ENCODE assay signal across 1 fruit fly cellular context in genomic region chr3L:3390525-3390924, dm6.
TF ChIP-seq lines count a peak whose summit lies in the region.

No protein-coding gene starts in this region.

TF ChIP-seq in whole organism, embryonic, 481 proteins besides CTCF, POLR2A, EP300 and RAD21 (continued from another document):
- TF ChIP-seq grn (GFP tag; optimal IDR thresholded peaks at IDR 0.05; lab: Kevin White, UChicago) (no peak), CG12942 (GFP tag; optimal IDR thresholded peaks at IDR 0.05; lab: Kevin White, UChicago) (no peak), CG18619 (GFP tag; optimal IDR thresholded peaks at IDR 0.05; lab: Kevin White, UChicago) (peak; percentile 3), CG31441 (GFP tag; IDR thresholded peaks at IDR 0.05; lab: Robert Waterston, UW) (no peak), CG15514 (GFP tag; optimal IDR thresholded peaks at IDR 0.05; lab: Kevin White, UChicago) (no peak), CG12744 (GFP tag; optimal IDR thresholded peaks at IDR 0.05; lab: Kevin White, UChicago) (no peak), CG2712 (tag; optimal IDR thresholded peaks at IDR 0.05; lab: Kevin White, UChicago) (no peak), pho (GFP tag; optimal IDR thresholded peaks at IDR 0.05; lab: Kevin White, UChicago) (peak; percentile 10), Dip2 (GFP tag; IDR thresholded peaks at IDR 0.05; lab: Robert Waterston, UW) (no peak), CG5953 (GFP tag; IDR thresholded peaks at IDR 0.05; lab: Robert Waterston, UW) (no peak), Myb (GFP tag; optimal IDR thresholded peaks at IDR 0.05; lab: Kevin White, UChicago) (no peak), Optix (GFP tag; IDR thresholded peaks at IDR 0.05; lab: Robert Waterston, UW) (0 out of 3 replicates have a peak, but pooled peaks have one; percentile 24), Aef1 (GFP tag; IDR thresholded peaks at IDR 0.05; lab: Robert Waterston, UW) (no peak), CG4282 (GFP tag; optimal IDR thresholded peaks at IDR 0.05; lab: Kevin White, UChicago) (no peak), Ets65A (GFP tag; lab: Kevin White, UChicago) (peak; percentile 73), CG15601 (tag; optimal IDR thresholded peaks at IDR 0.05; lab: Kevin White, UChicago) (peak; percentile 38), Nf-YA (GFP tag; IDR thresholded peaks at IDR 0.05; lab: Robert Waterston, UW) (0 out of 2 replicates have a peak, but pooled peaks have one; percentile 30), CG18262 (tag; optimal IDR thresholded peaks at IDR 0.05; lab: Kevin White, UChicago) (no peak), gce (GFP tag; IDR thresholded peaks at IDR 0.05; lab: Robert Waterston, UW) (0 out of 3 replicates have a peak, but pooled peaks have one; percentile 46), CG10543 (GFP tag; optimal IDR thresholded peaks at IDR 0.05; lab: Kevin White, UChicago) (peak; percentile 46), CG15011 (GFP tag; optimal IDR thresholded peaks at IDR 0.05; lab: Kevin White, UChicago) (peak; percentile 22), CG10462 (GFP tag; optimal IDR thresholded peaks at IDR 0.05; lab: Kevin White, UChicago) (no peak), Mrtf (GFP tag; IDR thresholded peaks at IDR 0.05; lab: Robert Waterston, UW) (no peak), CG7786 (GFP tag; optimal IDR thresholded peaks at IDR 0.05; lab: Kevin White, UChicago) (peak; percentile 1), ems (GFP tag; optimal IDR thresholded peaks at IDR 0.05; lab: Kevin White, UChicago) (no peak), CG18011 (GFP tag; optimal IDR thresholded peaks at IDR 0.05; lab: Kevin White, UChicago) (no peak), H2.0 (GFP tag; IDR thresholded peaks at IDR 0.05; lab: Robert Waterston, UW) (no peak), dmrt11E (tag; optimal IDR thresholded peaks at IDR 0.05; lab: Kevin White, UChicago) (peak; percentile 42), cato (GFP tag; optimal IDR thresholded peaks at IDR 0.05; lab: Kevin White, UChicago; ENCODE audit: borderline replicate concordance) (no peak), CG17912 (GFP tag; optimal IDR thresholded peaks at IDR 0.05; lab: Kevin White, UChicago) (peak; percentile 1), fd64A (GFP tag; optimal IDR thresholded peaks at IDR 0.05; lab: Kevin White, UChicago) (peak; percentile 23), CG11398 (GFP tag; optimal IDR thresholded peaks at IDR 0.05; lab: Kevin White, UChicago) (peak; percentile 5), Dbx (GFP tag; IDR thresholded peaks at IDR 0.05; lab: Robert Waterston, UW) (no peak), fd96Cb (tag; optimal IDR thresholded peaks at IDR 0.05; lab: Kevin White, UChicago) (no peak), CG3838 (GFP tag; optimal IDR thresholded peaks at IDR 0.05; lab: Kevin White, UChicago) (peak; percentile 12), Bgb (GFP tag; IDR thresholded peaks at IDR 0.05; lab: Robert Waterston, UW; ENCODE audit: partially characterized antibody) (no peak), unpg (GFP tag; optimal IDR thresholded peaks at IDR 0.05; lab: Kevin White, UChicago) (peak; percentile 1), crol (GFP tag; IDR thresholded peaks at IDR 0.05; lab: Robert Waterston, UW) (no peak), pum (GFP tag; optimal IDR thresholded peaks at IDR 0.05; lab: Kevin White, UChicago) (no peak), Atf3 (GFP tag; optimal IDR thresholded peaks at IDR 0.05; lab: Kevin White, UChicago) (no peak), Atf6 (GFP tag; IDR thresholded peaks at IDR 0.05; lab: Robert Waterston, UW) (no peak), luna (GFP tag; optimal IDR thresholded peaks at IDR 0.05; lab: Kevin White, UChicago) (no peak), nerfin-1 (tag; optimal IDR thresholded peaks at IDR 0.05; lab: Kevin White, UChicago) (no peak), croc (GFP tag; conservative IDR thresholded peaks at IDR 0.05; lab: Robert Waterston, UW) (no peak), CG8290 (GFP tag; optimal IDR thresholded peaks at IDR 0.05; lab: Kevin White, UChicago) (no peak), CG8290 (tag; optimal IDR thresholded peaks at IDR 0.05; lab: Kevin White, UChicago) (peak in 1 of 2 experiments; percentile 44), Dll (GFP tag; IDR thresholded peaks at IDR 0.05; lab: Robert Waterston, UW; ENCODE audit: partially characterized antibody) (no peak), CG16813 (GFP tag; IDR thresholded peaks at IDR 0.05; lab: Robert Waterston, UW; ENCODE audit: partially characterized antibody) (no peak), HLH3B (GFP tag; IDR thresholded peaks at IDR 0.05; lab: Robert Waterston, UW) (peak; percentile 27; the same call in 1 of the 2 replicates), MTF-1 (GFP tag; optimal IDR thresholded peaks at IDR 0.05; lab: Kevin White, UChicago; ENCODE audit: borderline replicate concordance) (no peak), Side (GFP tag; optimal IDR thresholded peaks at IDR 0.05; lab: Kevin White, UChicago) (no peak), CG43689 (GFP tag; IDR thresholded peaks at IDR 0.05; lab: Robert Waterston, UW) (no peak), Pdp1 (GFP tag; optimal IDR thresholded peaks at IDR 0.05; lab: Kevin White, UChicago) (peak in 1 of 2 experiments; percentile 12), peb (GFP tag; IDR thresholded peaks at IDR 0.05; lab: Robert Waterston, UW) (no peak), CG14965 (GFP tag; optimal IDR thresholded peaks at IDR 0.05; lab: Kevin White, UChicago; ENCODE audit: borderline replicate concordance) (no peak), H15 (GFP tag; IDR thresholded peaks at IDR 0.05; lab: Robert Waterston, UW) (no peak), corto (GFP tag; optimal IDR thresholded peaks at IDR 0.05; lab: Kevin White, UChicago) (no peak), CG3995 (GFP tag; optimal IDR thresholded peaks at IDR 0.05; lab: Kevin White, UChicago) (no peak), da (GFP tag; optimal IDR thresholded peaks at IDR 0.05; lab: Kevin White, UChicago) (no peak), sens-2 (GFP tag; IDR thresholded peaks at IDR 0.05; lab: Robert Waterston, UW) (no peak), ash1 (GFP tag; optimal IDR thresholded peaks at IDR 0.05; lab: Kevin White, UChicago) (no peak), cad (GFP tag; optimal IDR thresholded peaks at IDR 0.05; lab: Kevin White, UChicago) (no peak), Asciz (GFP tag; optimal IDR thresholded peaks at IDR 0.05; lab: Kevin White, UChicago) (peak; percentile 41), Scr (GFP tag; IDR thresholded peaks at IDR 0.05; lab: Robert Waterston, UW; ENCODE audit: partially characterized antibody) (no peak), CG6813 (GFP tag; optimal IDR thresholded peaks at IDR 0.05; lab: Kevin White, UChicago) (peak; percentile 60), bcd (GFP tag; optimal IDR thresholded peaks at IDR 0.05; lab: Kevin White, UChicago) (peak; percentile 32), HLH4C (GFP tag; IDR thresholded peaks at IDR 0.05; lab: Robert Waterston, UW; ENCODE audit: partially characterized antibody) (no peak), CG14667 (GFP tag; IDR thresholded peaks at IDR 0.05; lab: Robert Waterston, UW) (no peak), tup (GFP tag; optimal IDR thresholded peaks at IDR 0.05; lab: Kevin White, UChicago) (no peak), CG2889 (GFP tag; IDR thresholded peaks at IDR 0.05; lab: Robert Waterston, UW) (no peak), CG11085 (GFP tag; IDR thresholded peaks at IDR 0.05; lab: Robert Waterston, UW) (no peak), gem (tag; optimal IDR thresholded peaks at IDR 0.05; lab: Kevin White, UChicago) (peak; percentile 18), Lpt (GFP tag; optimal IDR thresholded peaks at IDR 0.05; lab: Kevin White, UChicago) (no peak), zf30C (GFP tag; optimal IDR thresholded peaks at IDR 0.05; lab: Kevin White, UChicago) (no peak), CG1233 (GFP tag; optimal IDR thresholded peaks at IDR 0.05; lab: Kevin White, UChicago) (peak; percentile 42), Lhr (GFP tag; optimal IDR thresholded peaks at IDR 0.05; lab: Kevin White, UChicago) (no peak), br (optimal IDR thresholded peaks at IDR 0.05; lab: Kevin White, UChicago) (no peak), stc (GFP tag; IDR thresholded peaks at IDR 0.05; lab: Robert Waterston, UW) (no peak), CG1647 (GFP tag; optimal IDR thresholded peaks at IDR 0.05; lab: Kevin White, UChicago) (no peak), CG13287 (GFP tag; IDR thresholded peaks at IDR 0.05; lab: Robert Waterston, UW; ENCODE audit: partially characterized antibody) (no peak), CG14014 (GFP tag; IDR thresholded peaks at IDR 0.05; lab: Robert Waterston, UW) (peak; percentile 19; the same call in 1 of the 2 replicates), toy (GFP tag; IDR thresholded peaks at IDR 0.05; lab: Robert Waterston, UW) (no peak), CG31224 (GFP tag; IDR thresholded peaks at IDR 0.05; lab: Robert Waterston, UW) (no peak), CG12104 (GFP tag; optimal IDR thresholded peaks at IDR 0.05; lab: Kevin White, UChicago) (no peak), Mes4 (GFP tag; optimal IDR thresholded peaks at IDR 0.05; lab: Kevin White, UChicago) (no peak), seq (GFP tag; IDR thresholded peaks at IDR 0.05; lab: Robert Waterston, UW) (0 out of 2 replicates have a peak, but pooled peaks have one; percentile 35), CG31365 (tag; optimal IDR thresholded peaks at IDR 0.05; lab: Kevin White, UChicago) (no peak), ewg (GFP tag; optimal IDR thresholded peaks at IDR 0.05; lab: Kevin White, UChicago) (no peak), ken (GFP tag; IDR thresholded peaks at IDR 0.05; lab: Robert Waterston, UW) (0 out of 3 replicates have a peak, but pooled peaks have one; percentile 38), tx (GFP tag; optimal IDR thresholded peaks at IDR 0.05; lab: Kevin White, UChicago) (no peak), CG17385 (GFP tag; optimal IDR thresholded peaks at IDR 0.05; lab: Kevin White, UChicago) (peak; percentile 10), grau (tag; optimal IDR thresholded peaks at IDR 0.05; lab: Kevin White, UChicago) (no peak), CG7372 (GFP tag; IDR thresholded peaks at IDR 0.05; lab: Robert Waterston, UW) (no peak), chif (GFP tag; optimal IDR thresholded peaks at IDR 0.05; lab: Kevin White, UChicago) (no peak), z (GFP tag; IDR thresholded peaks at IDR 0.05; lab: Robert Waterston, UW) (0 out of 3 replicates have a peak, but pooled peaks have one; percentile 19), pb (GFP tag; optimal IDR thresholded peaks at IDR 0.05; lab: Kevin White, UChicago) (no peak), phol (tag; optimal IDR thresholded peaks at IDR 0.05; lab: Kevin White, UChicago) (no peak), CG6689 (GFP tag; IDR thresholded peaks at IDR 0.05; lab: Robert Waterston, UW) (no peak), en (GFP tag; optimal IDR thresholded peaks at IDR 0.05; lab: Kevin White, UChicago) (no peak), CG2120 (GFP tag; optimal IDR thresholded peaks at IDR 0.05; lab: Kevin White, UChicago) (peak; percentile 6), CG17612 (GFP tag; IDR thresholded peaks at IDR 0.05; lab: Robert Waterston, UW) (no peak), CG8089 (GFP tag; optimal IDR thresholded peaks at IDR 0.05; lab: Kevin White, UChicago) (no peak), sqz (GFP tag; optimal IDR thresholded peaks at IDR 0.05; lab: Kevin White, UChicago) (peak; percentile 56), Drgx (GFP tag; IDR thresholded peaks at IDR 0.05; lab: Robert Waterston, UW) (no peak), stwl (tag; optimal IDR thresholded peaks at IDR 0.05; lab: Kevin White, UChicago) (no peak), BEAF-32 (GFP tag; optimal IDR thresholded peaks at IDR 0.05; lab: Kevin White, UChicago) (no peak), dimm (GFP tag; IDR thresholded peaks at IDR 0.05; lab: Robert Waterston, UW) (no peak), CG1792 (GFP tag; optimal IDR thresholded peaks at IDR 0.05; lab: Kevin White, UChicago) (no peak), ind (GFP tag; optimal IDR thresholded peaks at IDR 0.05; lab: Kevin White, UChicago) (no peak), CG8765 (GFP tag; IDR thresholded peaks at IDR 0.05; lab: Robert Waterston, UW) (no peak), slbo (GFP tag; IDR thresholded peaks at IDR 0.05; lab: Robert Waterston, UW) (no peak), CG13775 (GFP tag; optimal IDR thresholded peaks at IDR 0.05; lab: Kevin White, UChicago) (no peak), Xrp1 (GFP tag; IDR thresholded peaks at IDR 0.05; lab: Robert Waterston, UW) (0 out of 2 replicates have a peak, but pooled peaks have one; percentile 36), Sin3A (optimal IDR thresholded peaks at IDR 0.05; lab: Kevin White, UChicago) (no peak), CG18476 (GFP tag; optimal IDR thresholded peaks at IDR 0.05; lab: Kevin White, UChicago) (no peak), dmrt99B (tag; optimal IDR thresholded peaks at IDR 0.05; lab: Kevin White, UChicago) (no peak), CG16779 (GFP tag; IDR thresholded peaks at IDR 0.05; lab: Robert Waterston, UW) (no peak), salm (tag; optimal IDR thresholded peaks at IDR 0.05; lab: Kevin White, UChicago) (no peak), so (GFP tag; IDR thresholded peaks at IDR 0.05; lab: Robert Waterston, UW) (peak; percentile 31; the same call in 1 of the 3 replicates), psq (GFP tag; optimal IDR thresholded peaks at IDR 0.05; lab: Kevin White, UChicago) (no peak)
TF ChIP-seq in whole organism, embryonic: peak in this region for 74.
